Worm (Caenorhabditis elegans) whole organism, late embryonic: Measurements from ENCODE around the gene spe-27.

ENCODE experiments used
- ahr-1 ChIP-seq: sonication (generic microtip); optimal IDR thresholded peaks from 2 replicates; lab custom pipeline; 2016; ENCODE audit warnings: missing genetic modification characterization, missing compliant biosample characterization
- ama-1 ChIP-seq: fragments of 150-350 bp; optimal IDR thresholded peaks from 2 replicates; lab custom pipeline; 2014
- ceh-2 ChIP-seq: sonication (generic microtip); optimal IDR thresholded peaks from 2 replicates; lab custom pipeline; 2016; ENCODE audit warnings: missing genotype, missing genetic modification characterization, missing compliant biosample characterization
- ceh-9 ChIP-seq: sonication (generic microtip); optimal IDR thresholded peaks from 2 replicates; lab custom pipeline; 2016; ENCODE audit warnings: mild to moderate bottlenecking, missing genetic modification characterization, inconsistent platforms, missing compliant biosample characterization
- fkh-10 ChIP-seq: fragments of 150-350 bp; optimal IDR thresholded peaks from 2 replicates; lab custom pipeline; 2014; ENCODE audit warnings: missing biosample characterization, missing genetic modification reagents, missing genetic modification characterization
- pat-9 ChIP-seq: fragments of 200-800 bp; sonication (Bioruptor generic); optimal IDR thresholded peaks from 2 replicates; lab custom pipeline; 2018; ENCODE audit warnings: mild to moderate bottlenecking, missing genetic modification characterization, moderate library complexity, missing compliant biosample characterization

ce11 chrIV:5839178-5839577, 26.5 kb downstream of the spe-27 start, which contains the start of gene C06E7.2:
- no peak for TF ChIP-seq ceh-9 (tag; lab: Kevin White, UChicago)
- TF ChIP-seq pat-9 (tag; lab: Kevin White, UChicago), result no peak
- TF ChIP-seq ahr-1 (tag; lab: Kevin White, UChicago), result no peak
- no peak for TF ChIP-seq ceh-2 (tag; lab: Kevin White, UChicago)
- no peak for TF ChIP-seq fkh-10 (GFP tag; lab: Kevin White, UChicago)
- TF ChIP-seq ama-1 (lab: Kevin White, UChicago), result no peak
